Worm (Caenorhabditis elegans) whole organism, late embryonic: ENCODE data around the gene amdh-1.

ENCODE experiments used
- C38D4.7 ChIP-seq: fragments of 200-800 bp; sonication (Bioruptor generic); optimal IDR thresholded peaks from 2 replicates; lab custom pipeline; 2018; ENCODE audit warnings: mild to moderate bottlenecking, missing genetic modification characterization, moderate library complexity, missing compliant biosample characterization
- F13H6.1 ChIP-seq: sonication (generic microtip); optimal IDR thresholded peaks from 2 replicates; lab custom pipeline; 2016; ENCODE audit warnings: missing genetic modification characterization, missing compliant biosample characterization
- ahr-1 ChIP-seq: sonication (generic microtip); optimal IDR thresholded peaks from 2 replicates; lab custom pipeline; 2016; ENCODE audit warnings: missing genetic modification characterization, missing compliant biosample characterization
- ama-1 ChIP-seq: fragments of 150-350 bp; optimal IDR thresholded peaks from 2 replicates; lab custom pipeline; 2014
- ceh-14 ChIP-seq: sonication (generic microtip); optimal IDR thresholded peaks from 2 replicates; lab custom pipeline; 2016; ENCODE audit warnings: missing genotype, missing genetic modification characterization, missing compliant biosample characterization
- ceh-19 ChIP-seq: fragments of 200-800 bp; sonication (Bioruptor generic); optimal IDR thresholded peaks from 2 replicates; lab custom pipeline; 2018; ENCODE audit warnings: mild to moderate bottlenecking, missing genetic modification characterization, missing compliant biosample characterization
- ceh-2 ChIP-seq: sonication (generic microtip); optimal IDR thresholded peaks from 2 replicates; lab custom pipeline; 2016; ENCODE audit warnings: missing genotype, missing genetic modification characterization, missing compliant biosample characterization
- ceh-34 ChIP-seq: sonication (generic microtip); optimal IDR thresholded peaks from 2 replicates; lab custom pipeline; 2016; ENCODE audit warnings: mild to moderate bottlenecking, missing genetic modification characterization, missing compliant biosample characterization
- ceh-45 ChIP-seq: fragments of 200-800 bp; sonication (Bioruptor generic); IDR thresholded peaks from 2 replicates; pipeline ENCODE4 v1.3.6; 2022; ENCODE audit warnings: missing genetic modification reagents, missing genetic modification characterization, missing compliant biosample characterization
- ceh-48 ChIP-seq: sonication (generic microtip); optimal IDR thresholded peaks from 2 replicates; lab custom pipeline; 2016; ENCODE audit warnings: missing genetic modification characterization, inconsistent platforms, missing compliant biosample characterization
- ceh-9 ChIP-seq: sonication (generic microtip); optimal IDR thresholded peaks from 2 replicates; lab custom pipeline; 2016; ENCODE audit warnings: mild to moderate bottlenecking, missing genetic modification characterization, inconsistent platforms, missing compliant biosample characterization
- che-1 ChIP-seq: sonication (generic microtip); optimal IDR thresholded peaks from 2 replicates; lab custom pipeline; 2016; ENCODE audit warnings: mild to moderate bottlenecking, missing genetic modification characterization, missing compliant biosample characterization
- dve-1 ChIP-seq: sonication (generic microtip); optimal IDR thresholded peaks from 2 replicates; lab custom pipeline; 2017; ENCODE audit warnings: antibody characterized with exemption, mild to moderate bottlenecking, missing genetic modification characterization, missing compliant biosample characterization
- elt-4 ChIP-seq: sonication (generic microtip); optimal IDR thresholded peaks from 2 replicates; lab custom pipeline; 2016; ENCODE audit warnings: missing genetic modification characterization, missing compliant biosample characterization
- ets-4 ChIP-seq: sonication (generic microtip); optimal IDR thresholded peaks from 2 replicates; lab custom pipeline; 2016; ENCODE audit warnings: missing genetic modification characterization, missing compliant biosample characterization
- eyg-1 ChIP-seq: sonication (generic microtip); optimal IDR thresholded peaks from 2 replicates; lab custom pipeline; 2016; ENCODE audit warnings: missing genotype, missing genetic modification characterization, missing compliant biosample characterization
- fax-1 ChIP-seq: sonication (generic microtip); optimal IDR thresholded peaks from 2 replicates; lab custom pipeline; 2016; ENCODE audit warnings: missing genotype, missing genetic modification characterization, missing compliant biosample characterization
- fkh-10 ChIP-seq: fragments of 150-350 bp; optimal IDR thresholded peaks from 2 replicates; lab custom pipeline; 2014; ENCODE audit warnings: missing biosample characterization, missing genetic modification reagents, missing genetic modification characterization
- fkh-6 ChIP-seq: sonication (generic microtip); optimal IDR thresholded peaks from 2 replicates; lab custom pipeline; 2016; ENCODE audit warnings: missing genetic modification characterization, missing compliant biosample characterization
- gmeb-2 ChIP-seq: sonication (generic microtip); optimal IDR thresholded peaks from 2 replicates; lab custom pipeline; 2016; ENCODE audit warnings: missing genetic modification characterization, inconsistent platforms, missing compliant biosample characterization
- hlh-13 ChIP-seq: fragments of 200-800 bp; sonication (Bioruptor generic); optimal IDR thresholded peaks from 2 replicates; lab custom pipeline; 2018; ENCODE audit warnings: mild to moderate bottlenecking, missing genetic modification characterization, missing compliant biosample characterization
- hlh-15 ChIP-seq: sonication (generic microtip); optimal IDR thresholded peaks from 2 replicates; lab custom pipeline; 2016; ENCODE audit warnings: missing genetic modification characterization, missing compliant biosample characterization
- hlh-6 ChIP-seq: sonication (generic microtip); optimal IDR thresholded peaks from 2 replicates; lab custom pipeline; 2016; ENCODE audit warnings: missing genotype, missing genetic modification characterization, missing compliant biosample characterization
- hlh-8 ChIP-seq: sonication (generic microtip); optimal IDR thresholded peaks from 2 replicates; lab custom pipeline; 2016; ENCODE audit warnings: missing genotype, missing genetic modification characterization, missing compliant biosample characterization
- lin-11 ChIP-seq: fragments of 200-800 bp; sonication (Bioruptor generic); optimal IDR thresholded peaks from 2 replicates; lab custom pipeline; 2018; ENCODE audit warnings: mild to moderate bottlenecking, missing genetic modification characterization, missing compliant biosample characterization
- mec-3 ChIP-seq: sonication (generic microtip); optimal IDR thresholded peaks from 2 replicates; lab custom pipeline; 2016; ENCODE audit warnings: borderline replicate concordance, missing genetic modification characterization, missing compliant biosample characterization
- nhr-11 ChIP-seq: fragments of 150-350 bp; optimal IDR thresholded peaks from 2 replicates; lab custom pipeline; 2014; ENCODE audit warnings: missing biosample characterization, missing genetic modification characterization
- nhr-232 ChIP-seq: sonication (generic microtip); optimal IDR thresholded peaks from 2 replicates; lab custom pipeline; 2016; ENCODE audit warnings: missing genetic modification characterization, missing compliant biosample characterization
- pax-1 ChIP-seq: fragments of 150-350 bp; optimal IDR thresholded peaks from 2 replicates; lab custom pipeline; 2014; ENCODE audit warnings: missing biosample characterization, missing genetic modification characterization
- pha-4 ChIP-seq: fragments of 150-350 bp; optimal IDR thresholded peaks from 2 replicates; lab custom pipeline; 2018; ENCODE audit warnings: missing biosample characterization, missing genetic modification reagents, missing genetic modification characterization
- pros-1 ChIP-seq: fragments of 150-350 bp; optimal IDR thresholded peaks from 2 replicates; lab custom pipeline; 2014; ENCODE audit warnings: missing biosample characterization, missing genetic modification reagents, missing genetic modification characterization
- ref-2 ChIP-seq: sonication (generic microtip); optimal IDR thresholded peaks from 2 replicates; lab custom pipeline; 2016; ENCODE audit warnings: missing genetic modification characterization, missing compliant biosample characterization
- sdc-2 ChIP-seq: sonication (generic microtip); optimal IDR thresholded peaks from 2 replicates; lab custom pipeline; 2016; ENCODE audit warnings: missing genotype, missing genetic modification characterization, missing compliant biosample characterization
- sox-2 ChIP-seq: fragments of 200-800 bp; sonication (Bioruptor generic); IDR thresholded peaks from 2 replicates; pipeline ENCODE4 v1.3.6; 2022; ENCODE audit warnings: missing genetic modification reagents, missing genetic modification characterization, missing compliant biosample characterization
- syd-9 ChIP-seq: sonication (generic microtip); optimal IDR thresholded peaks from 2 replicates; lab custom pipeline; 2016; ENCODE audit warnings: mild to moderate bottlenecking, missing genetic modification characterization, moderate library complexity, missing compliant biosample characterization
- tbx-2 ChIP-seq: sonication (generic microtip); optimal IDR thresholded peaks from 2 replicates; lab custom pipeline; 2016; ENCODE audit warnings: missing genetic modification characterization, missing compliant biosample characterization
- tbx-7 ChIP-seq: sonication (generic microtip); optimal IDR thresholded peaks from 2 replicates; lab custom pipeline; 2016; ENCODE audit warnings: missing genotype, missing genetic modification characterization, missing compliant biosample characterization
- zip-5 ChIP-seq: sonication (generic microtip); optimal IDR thresholded peaks from 2 replicates; lab custom pipeline; 2016; ENCODE audit warnings: missing genetic modification characterization, missing compliant biosample characterization

Gene amdh-1

ce11 chrIII:6207046-6207445, 44.6 kb upstream of the amdh-1 start:
- TF ChIP-seq fax-1 (tag; lab: Kevin White, UChicago) (no peak), syd-9 (no peak), nhr-11 (tag; lab: Kevin White, UChicago) (no peak), hlh-6 (tag; lab: Kevin White, UChicago) (no peak), lin-11 (tag; lab: Kevin White, UChicago) (no peak), ceh-48 (tag; lab: Kevin White, UChicago) (no peak), ceh-34 (tag; lab: Kevin White, UChicago) (no peak), ceh-19 (GFP tag; lab: Kevin White, UChicago) (no peak), ceh-9 (no peak)

- TF ChIP-seq mec-3 (tag; lab: Kevin White, UChicago) = no peak
- no peak for TF ChIP-seq nhr-232 (tag; lab: Kevin White, UChicago)
Observed at ce11 chrIII:6207881-6208280, 43.7 kb upstream of the amdh-1 start, which contains the start of gene C23G10.2. TSS of gene C23G10.2 (plus strand) at chrIII:6208064.

- TF ChIP-seq tbx-7 = no peak
- no peak for TF ChIP-seq elt-4
- no peak for TF ChIP-seq sdc-2 (tag; lab: Kevin White, UChicago)
- TF ChIP-seq ama-1 (lab: Kevin White, UChicago) = no peak
- no peak for TF ChIP-seq fkh-10 (GFP tag; lab: Kevin White, UChicago)
- no peak for TF ChIP-seq ceh-45 (GFP tag; lab: Robert Waterston, UW)
- no peak for TF ChIP-seq zip-5 (tag; lab: Kevin White, UChicago)
Observed at ce11 chrIII:6208984-6209383, 42.6 kb upstream of the amdh-1 start, which contains the start of gene C23G10.1. TSS of gene C23G10.1 (plus strand) at chrIII:6209284.

ce11 chrIII:6210215-6210822, 41.3 kb upstream of the amdh-1 start:
- TF ChIP-seq ceh-48 (tag; lab: Kevin White, UChicago) (no peak), hlh-8 (no peak), che-1 (tag; lab: Kevin White, UChicago) (no peak), sox-2 (GFP tag; lab: Robert Waterston, UW) (no peak), ceh-45 (GFP tag; lab: Robert Waterston, UW) (no peak), dve-1 (tag; lab: Kevin White, UChicago) (no peak), hlh-6 (tag; lab: Kevin White, UChicago) (no peak), zip-5 (tag; lab: Kevin White, UChicago) (no peak), nhr-11 (tag; lab: Kevin White, UChicago) (no peak), gmeb-2 (tag; lab: Kevin White, UChicago) (no peak), hlh-13 (GFP tag; lab: Kevin White, UChicago) (no peak), C38D4.7 (GFP tag; lab: Kevin White, UChicago) (no peak), elt-4 (no peak)
- TF ChIP-seq, all 69 proteins: peak for 0

- TF ChIP-seq tbx-2 (tag; lab: Kevin White, UChicago) (no peak), hlh-6 (tag; lab: Kevin White, UChicago) (no peak), ceh-9 (no peak), pax-1 (tag; lab: Kevin White, UChicago) (no peak), ceh-14 (tag; lab: Kevin White, UChicago) (no peak), ceh-45 (GFP tag; lab: Robert Waterston, UW) (no peak), pros-1 (tag; lab: Kevin White, UChicago) (no peak), ets-4 (tag; lab: Kevin White, UChicago) (no peak), ref-2 (tag; lab: Kevin White, UChicago) (no peak), fkh-6 (tag; lab: Kevin White, UChicago) (no peak), ama-1 (lab: Kevin White, UChicago) (no peak), F13H6.1 (tag; lab: Kevin White, UChicago) (no peak), ceh-2 (no peak), pha-4 (no peak), hlh-15 (tag; lab: Kevin White, UChicago) (no peak), ahr-1 (tag; lab: Kevin White, UChicago) (no peak), eyg-1 (no peak), sox-2 (GFP tag; lab: Robert Waterston, UW) (no peak), nhr-11 (tag; lab: Kevin White, UChicago) (no peak), che-1 (tag; lab: Kevin White, UChicago) (no peak)
Observed at ce11 chrIII:6213915-6214314, 37.7 kb upstream of the amdh-1 start, which contains the start of gene C23G10.10. TSS of gene C23G10.10 (minus strand) at chrIII:6214015.
